Fruit fly (Drosophila melanogaster): ENCODE results near the gene daw.

Gene daw

dm6 chr2L:2861140-2861884 is 56.3 kb downstream of the daw start:
- TF ChIP-seq Six4 (GFP tag; optimal IDR thresholded peaks at IDR 0.05), result no peak
- no peak for TF ChIP-seq sim (GFP tag; IDR thresholded peaks at IDR 0.05)
- TF ChIP-seq Doc3 (GFP tag; IDR thresholded peaks at IDR 0.05; ENCODE audit: partially characterized antibody), result no peak
- TF ChIP-seq pfk (GFP tag; optimal IDR thresholded peaks at IDR 0.05), result peak; percentile 22
- no peak for TF ChIP-seq ro (GFP tag; IDR thresholded peaks at IDR 0.05)
- TF ChIP-seq Antp (GFP tag; optimal IDR thresholded peaks at IDR 0.05), result no peak
- TF ChIP-seq psq (GFP tag; optimal IDR thresholded peaks at IDR 0.05), result no peak
- TF ChIP-seq Hmr (GFP tag; optimal IDR thresholded peaks at IDR 0.05), result peak; percentile 23
- TF ChIP-seq Dip3 (GFP tag; optimal IDR thresholded peaks at IDR 0.05), result no peak
- TF ChIP-seq CG4424 (GFP tag; optimal IDR thresholded peaks at IDR 0.05), result no peak
- no peak for TF ChIP-seq Fer2 (tag; optimal IDR thresholded peaks at IDR 0.05)
- TF ChIP-seq CG3847 (GFP tag; IDR thresholded peaks at IDR 0.05), result no peak
- TF ChIP-seq Ssrp (tag; optimal IDR thresholded peaks at IDR 0.05), result no peak
- no peak for TF ChIP-seq vnd (GFP tag; IDR thresholded peaks at IDR 0.05; ENCODE audit: partially characterized antibody)
- TF ChIP-seq sob (GFP tag; IDR thresholded peaks at IDR 0.05), result peak; percentile 57
- no peak for TF ChIP-seq CG2889 (GFP tag; IDR thresholded peaks at IDR 0.05)
- TF ChIP-seq CG12071 (GFP tag; optimal IDR thresholded peaks at IDR 0.05), result peak; percentile 50
- no peak for TF ChIP-seq CG9817 (tag; optimal IDR thresholded peaks at IDR 0.05)
- peak; percentile 5 for TF ChIP-seq PHDP (tag; optimal IDR thresholded peaks at IDR 0.05)
- no peak for TF ChIP-seq Lim3 (GFP tag; IDR thresholded peaks at IDR 0.05)
- TF ChIP-seq H15 (GFP tag; IDR thresholded peaks at IDR 0.05), result no peak
- no peak for TF ChIP-seq Jarid2 (GFP tag; optimal IDR thresholded peaks at IDR 0.05)
- peak in 1 of 2 experiments; percentile 27 for TF ChIP-seq Pdp1 (GFP tag; optimal IDR thresholded peaks at IDR 0.05)
- no peak for TF ChIP-seq eve (GFP tag; optimal IDR thresholded peaks at IDR 0.05)
- no peak for TF ChIP-seq CG32767 (GFP tag; IDR thresholded peaks at IDR 0.05)
- no peak for TF ChIP-seq Dad (GFP tag; optimal IDR thresholded peaks at IDR 0.05)
- peak; percentile 18; the same call in 1 of the 2 replicates for TF ChIP-seq Adf1 (GFP tag; IDR thresholded peaks at IDR 0.05)
- TF ChIP-seq CG12236 (GFP tag; optimal IDR thresholded peaks at IDR 0.05), result no peak
- no peak for TF ChIP-seq CG17829 (tag; optimal IDR thresholded peaks at IDR 0.05)
- no peak for TF ChIP-seq Bdp1 (GFP tag; optimal IDR thresholded peaks at IDR 0.05)
- TF ChIP-seq Opbp (GFP tag; IDR thresholded peaks at IDR 0.05; ENCODE audit: partially characterized antibody), result no peak
- TF ChIP-seq CG8290 (GFP tag; optimal IDR thresholded peaks at IDR 0.05), result peak; percentile 49
- TF ChIP-seq CG8290 (tag; optimal IDR thresholded peaks at IDR 0.05), result peak; percentile 7 to 9
- TF ChIP-seq peb (GFP tag; IDR thresholded peaks at IDR 0.05), result no peak
- no peak for TF ChIP-seq pzg (GFP tag; optimal IDR thresholded peaks at IDR 0.05)
- TF ChIP-seq CG17186 (GFP tag; optimal IDR thresholded peaks at IDR 0.05), result no peak
- TF ChIP-seq Scr (GFP tag; IDR thresholded peaks at IDR 0.05; ENCODE audit: partially characterized antibody), result no peak
- TF ChIP-seq CG14667 (GFP tag; IDR thresholded peaks at IDR 0.05), result no peak
- TF ChIP-seq CG12219 (GFP tag; optimal IDR thresholded peaks at IDR 0.05), result peak; percentile 4
- no peak for TF ChIP-seq run (tag; optimal IDR thresholded peaks at IDR 0.05)
- TF ChIP-seq CG13775 (GFP tag; optimal IDR thresholded peaks at IDR 0.05), result no peak
- no peak for TF ChIP-seq gsb-n (tag; optimal IDR thresholded peaks at IDR 0.05)
- no peak for TF ChIP-seq CG8924 (tag; optimal IDR thresholded peaks at IDR 0.05)
- TF ChIP-seq row (GFP tag; IDR thresholded peaks at IDR 0.05), result no peak
- peak; percentile 24 for TF ChIP-seq CG5180 (GFP tag; optimal IDR thresholded peaks at IDR 0.05)
- TF ChIP-seq nerfin-2 (GFP tag; IDR thresholded peaks at IDR 0.05; ENCODE audit: partially characterized antibody), result no peak
- TF ChIP-seq CG10565 (GFP tag; optimal IDR thresholded peaks at IDR 0.05), result no peak
- TF ChIP-seq sna (GFP tag; IDR thresholded peaks at IDR 0.05; ENCODE audit: partially characterized antibody), result no peak
- peak; percentile 94 for TF ChIP-seq z (GFP tag; IDR thresholded peaks at IDR 0.05)
- no peak for TF ChIP-seq HLH3B (GFP tag; IDR thresholded peaks at IDR 0.05)

Measured in whole organism, embryonic.